Worm (Caenorhabditis elegans) whole organism, midembryonic: ENCODE measurements around the gene fbxc-26.

ENCODE experiments used
- flt-1 ChIP-seq: fragments of 200-800 bp; sonication (Bioruptor generic); IDR thresholded peaks from 2 replicates; pipeline ENCODE4 v1.3.6; 2022; ENCODE audit warnings: missing genetic modification characterization, missing compliant biosample characterization
- tab-1 ChIP-seq: fragments of 200-800 bp; sonication (Bioruptor generic); IDR thresholded peaks from 2 replicates; pipeline ENCODE4 v1.3.6; 2022; ENCODE audit warnings: missing genetic modification characterization, missing compliant biosample characterization
- ztf-23 ChIP-seq: fragments of 200-800 bp; sonication (Bioruptor generic); IDR thresholded peaks from 2 replicates; pipeline ENCODE4 v1.3.6; 2022; ENCODE audit warnings: missing genetic modification reagents, missing genetic modification characterization, missing compliant biosample characterization

DNA sequence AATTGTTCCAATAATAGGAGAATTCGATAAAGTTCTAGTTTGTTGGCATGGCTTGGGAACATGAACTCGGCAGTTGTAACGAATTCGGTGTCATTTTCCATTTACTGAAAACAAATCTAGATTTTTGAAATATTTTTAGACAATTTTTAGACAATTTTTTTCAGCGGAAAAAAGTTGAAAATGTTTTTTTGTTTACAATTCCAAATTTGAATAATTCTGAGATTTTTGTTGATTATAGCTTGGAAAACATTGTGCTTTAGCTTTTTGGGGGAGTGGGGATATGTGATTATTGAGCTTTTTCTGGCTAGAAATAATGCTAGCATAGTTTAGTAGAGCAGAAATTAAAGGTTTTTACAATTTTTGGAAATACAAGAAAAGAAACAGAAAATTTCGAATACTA lies 25.5 kb downstream of the fbxc-26 start, which contains the start of gene srw-97:
- no peak for TF ChIP-seq flt-1 (GFP tag; lab: Robert Waterston, UW)
- no peak for TF ChIP-seq tab-1 (GFP tag; lab: Robert Waterston, UW)
- TF ChIP-seq ztf-23 (GFP tag; lab: Robert Waterston, UW) = no peak
